Fruit fly (Drosophila melanogaster): Measurements from ENCODE around the gene cin.

cin gene

dm6 chrX:255369-255768 lies at the start of gene cin:
Gene cin, plus strand, starts transcription at chrX:255674.
- peak; percentile 63 for TF ChIP-seq CG17801 (GFP tag; optimal IDR thresholded peaks at IDR 0.05; ENCODE audit: partially characterized antibody)

dm6 chrX:245802-246201 lies 9.7 kb upstream of the cin start, which contains the start of the genes CG3038 and G9a:
Gene CG3038, minus strand, starts transcription at chrX:245856.
Gene G9a, plus strand, starts transcription at chrX:245978.
- TF ChIP-seq CG17801 (GFP tag; optimal IDR thresholded peaks at IDR 0.05; ENCODE audit: partially characterized antibody) = peak; percentile 52

dm6 chrX:247329-247728 lies 8.1 kb upstream of the cin start:
- TF ChIP-seq CG17801 (GFP tag; optimal IDR thresholded peaks at IDR 0.05; ENCODE audit: partially characterized antibody) = no peak

- TF ChIP-seq CG17801 (GFP tag; optimal IDR thresholded peaks at IDR 0.05; ENCODE audit: partially characterized antibody) = no peak
Measured at dm6 chrX:254690-255089, 784 bp upstream of the cin start, which contains the start of gene CG42376. Gene CG42376, plus strand, starts transcription at chrX:254876.

- TF ChIP-seq CG17801 (GFP tag; optimal IDR thresholded peaks at IDR 0.05; ENCODE audit: partially characterized antibody) = no peak
Measured at dm6 chrX:262836-263235, 7.4 kb downstream of the cin start.

dm6 chrX:263728-264344 lies 8.4 kb downstream of the cin start, which contains the start of gene CG13377:
Gene CG13377, minus strand, starts transcription at chrX:263999.
- peak; percentile 33 for TF ChIP-seq CG17801 (GFP tag; optimal IDR thresholded peaks at IDR 0.05; ENCODE audit: partially characterized antibody)

dm6 chrX:265692-266091 lies 10.2 kb downstream of the cin start:
- no peak for TF ChIP-seq CG17801 (GFP tag; optimal IDR thresholded peaks at IDR 0.05; ENCODE audit: partially characterized antibody)

- no peak for TF ChIP-seq CG17801 (GFP tag; optimal IDR thresholded peaks at IDR 0.05; ENCODE audit: partially characterized antibody)
Measured at dm6 chrX:266978-267439, 11.5 kb downstream of the cin start, which contains the start of gene CG13376. Gene CG13376, minus strand, starts transcription at chrX:267028.

dm6 chrX:267979-268378 lies 12.5 kb downstream of the cin start:
- TF ChIP-seq CG17801 (GFP tag; optimal IDR thresholded peaks at IDR 0.05; ENCODE audit: partially characterized antibody) = no peak

dm6 chrX:276065-276464 lies 20.6 kb downstream of the cin start:
- TF ChIP-seq CG17801 (GFP tag; optimal IDR thresholded peaks at IDR 0.05; ENCODE audit: partially characterized antibody) = no peak

dm6 chrX:276569-276968 lies 21.1 kb downstream of the cin start:
- TF ChIP-seq CG17801 (GFP tag; optimal IDR thresholded peaks at IDR 0.05; ENCODE audit: partially characterized antibody) = no peak

dm6 chrX:277885-278284 lies 22.4 kb downstream of the cin start:
- TF ChIP-seq CG17801 (GFP tag; optimal IDR thresholded peaks at IDR 0.05; ENCODE audit: partially characterized antibody) = no peak

dm6 chrX:278370-279096 lies 23.1 kb downstream of the cin start:
- TF ChIP-seq CG17801 (GFP tag; optimal IDR thresholded peaks at IDR 0.05; ENCODE audit: partially characterized antibody) = no peak

dm6 chrX:279097-279727 lies 23.7 kb downstream of the cin start, which contains the start of the genes CG3777 and ewg:
Gene CG3777, plus strand, starts transcription at chrX:279703.
Gene ewg, minus strand, starts transcription at chrX:279718.
- TF ChIP-seq CG17801 (GFP tag; optimal IDR thresholded peaks at IDR 0.05; ENCODE audit: partially characterized antibody) = peak; percentile 10

dm6 chrX:293254-293653 lies 37.8 kb downstream of the cin start:
- no peak for TF ChIP-seq CG17801 (GFP tag; optimal IDR thresholded peaks at IDR 0.05; ENCODE audit: partially characterized antibody)

- TF ChIP-seq CG17801 (GFP tag; optimal IDR thresholded peaks at IDR 0.05; ENCODE audit: partially characterized antibody) = no peak
Measured at dm6 chrX:294839-295238, 39.4 kb downstream of the cin start, which contains the start of gene CG13375. Gene CG13375, minus strand, starts transcription at chrX:294962.

Measured in ovary, adult (tissue).